Fruit fly (Drosophila melanogaster) whole organism, embryonic: ENCODE data around the gene CG17109.

Experiments used
- Asciz ChIP-seq: fragments of 200-800 bp; sonication (Bioruptor generic); optimal IDR thresholded peaks from 2 replicates; lab custom pipeline; 2017; ENCODE audit warnings: missing biosample characterization, mild to moderate bottlenecking, missing genetic modification characterization, missing genetic modification reagents
- Atf-2 ChIP-seq: fragments of 200-800 bp; sonication (Bioruptor generic); optimal IDR thresholded peaks from 2 replicates; lab custom pipeline; 2016; ENCODE audit warnings: missing biosample characterization, missing genetic modification characterization
- Atf6 ChIP-seq: fragments of 200-800 bp; sonication (Bioruptor generic); IDR thresholded peaks from 2 replicates; pipeline ENCODE4 v1.3.6; 2022; ENCODE audit warnings: missing biosample characterization, missing genetic modification characterization
- CG10979 ChIP-seq: fragments of 200-800 bp; sonication (Bioruptor generic); optimal IDR thresholded peaks from 2 replicates; lab custom pipeline; 2018; ENCODE audit warnings: missing biosample characterization, mild to moderate bottlenecking, missing genetic modification characterization, moderate library complexity
- CG12155 ChIP-seq: fragments of 200-800 bp; sonication (Bioruptor generic); optimal IDR thresholded peaks from 3 replicates; lab custom pipeline; 2016; ENCODE audit warnings: missing biosample characterization, missing genetic modification characterization
- CG12769 ChIP-seq: fragments of 200-800 bp; sonication (Bioruptor generic); optimal IDR thresholded peaks from 2 replicates; lab custom pipeline; 2019; ENCODE audit warnings: missing biosample characterization, mild to moderate bottlenecking, missing genetic modification characterization, moderate library complexity
- CG13287 ChIP-seq: fragments of 200-800 bp; sonication (Bioruptor generic); IDR thresholded peaks from 2 replicates; pipeline ENCODE4 v1.3.6; 2022; ENCODE audit warnings: missing biosample characterization, missing genetic modification characterization; ENCODE audit not compliant: partially characterized antibody
- CG13296 ChIP-seq: fragments of 200-800 bp; sonication (Bioruptor generic); optimal IDR thresholded peaks from 3 replicates; lab custom pipeline; 2018; ENCODE audit warnings: missing biosample characterization, mild to moderate bottlenecking, missing genetic modification characterization
- CG14860 ChIP-seq: fragments of 200-800 bp; sonication (Bioruptor generic); IDR thresholded peaks from 3 replicates; pipeline ENCODE4 v1.3.6; 2022; ENCODE audit warnings: missing biosample characterization, missing genetic modification characterization; ENCODE audit not compliant: partially characterized antibody
- CG15696 ChIP-seq: fragments of 200-800 bp; sonication (Bioruptor generic); optimal IDR thresholded peaks from 2 replicates; lab custom pipeline; 2019; ENCODE audit warnings: missing biosample characterization, mild to moderate bottlenecking, missing genetic modification characterization, moderate library complexity
- CG1603 ChIP-seq: fragments of 200-800 bp; sonication (Bioruptor generic); optimal IDR thresholded peaks from 2 replicates; lab custom pipeline; 2019; ENCODE audit warnings: missing biosample characterization, mild to moderate bottlenecking, missing genetic modification characterization, moderate library complexity
- CG16863 ChIP-seq: fragments of 200-800 bp; sonication (Bioruptor generic); optimal IDR thresholded peaks from 3 replicates; lab custom pipeline; 2016; ENCODE audit warnings: missing biosample characterization, missing genetic modification characterization
- CG17829 ChIP-seq: fragments of 200-800 bp; optimal IDR thresholded peaks from 2 replicates; lab custom pipeline; 2019; ENCODE audit warnings: missing biosample characterization, mild to moderate bottlenecking, missing genetic modification characterization, moderate library complexity
- CG18599 ChIP-seq: fragments of 200-800 bp; sonication (Bioruptor generic); optimal IDR thresholded peaks from 3 replicates; lab custom pipeline; 2017; ENCODE audit warnings: missing biosample characterization, missing genetic modification characterization, mild to moderate bottlenecking, moderate library complexity, missing genetic modification reagents
- CG2678 ChIP-seq: fragments of 200-800 bp; sonication (Bioruptor generic); optimal IDR thresholded peaks from 3 replicates; lab custom pipeline; 2019; ENCODE audit warnings: missing biosample characterization, mild to moderate bottlenecking, missing genetic modification characterization, moderate library complexity
- CG32767 ChIP-seq: fragments of 200-800 bp; sonication (Bioruptor generic); IDR thresholded peaks from 2 replicates; pipeline ENCODE4 v1.3.6; 2022; ENCODE audit warnings: missing biosample characterization, missing genetic modification characterization
- CG3726 ChIP-seq: fragments of 200-800 bp; sonication (Bioruptor generic); IDR thresholded peaks from 3 replicates; pipeline ENCODE4, ENCODE4 v1.3.6; 2022; ENCODE audit warnings: missing biosample characterization, missing genetic modification characterization
- CG3838 ChIP-seq: fragments of 200-800 bp; sonication (Bioruptor generic); optimal IDR thresholded peaks from 3 replicates; lab custom pipeline; 2016; ENCODE audit warnings: missing biosample characterization, missing genetic modification characterization
- CG6689 ChIP-seq: fragments of 200-800 bp; sonication (Bioruptor generic); IDR thresholded peaks from 2 replicates; pipeline ENCODE4 v1.3.6; 2022; ENCODE audit warnings: missing biosample characterization, missing genetic modification characterization
- CG6765 ChIP-seq: fragments of 200-800 bp; sonication (Bioruptor generic); optimal IDR thresholded peaks from 3 replicates; lab custom pipeline; 2017; ENCODE audit warnings: missing biosample characterization, mild to moderate bottlenecking, missing genetic modification characterization
- CG7786 ChIP-seq: fragments of 200-800 bp; sonication (Bioruptor generic); optimal IDR thresholded peaks from 2 replicates; lab custom pipeline; 2016; ENCODE audit warnings: missing biosample characterization, missing genetic modification characterization
- CG8281 ChIP-seq: fragments of 200-800 bp; sonication (Bioruptor generic); optimal IDR thresholded peaks from 2 replicates; lab custom pipeline; 2018; ENCODE audit warnings: missing biosample characterization, mild to moderate bottlenecking, missing genetic modification characterization, moderate library complexity
- CG8359 ChIP-seq: fragments of 200-800 bp; sonication (Bioruptor generic); optimal IDR thresholded peaks from 2 replicates; lab custom pipeline; 2017; ENCODE audit warnings: missing biosample characterization, mild to moderate bottlenecking, missing genetic modification characterization, borderline replicate concordance
- CG9876 ChIP-seq: fragments of 200-800 bp; sonication (Bioruptor generic); optimal IDR thresholded peaks from 2 replicates; lab custom pipeline; 2016; ENCODE audit warnings: missing biosample characterization, missing genetic modification characterization
- Dp ChIP-seq: fragments of 200-800 bp; sonication (Bioruptor generic); optimal IDR thresholded peaks from 2 replicates; lab custom pipeline; 2018; ENCODE audit warnings: missing biosample characterization, mild to moderate bottlenecking, missing genetic modification characterization, moderate library complexity
- Dref ChIP-seq: fragments of 200-800 bp; sonication (Bioruptor generic); IDR thresholded peaks from 2 replicates; pipeline ENCODE4 v1.3.6; 2022; ENCODE audit warnings: missing biosample characterization, missing genetic modification characterization
- Fer3 ChIP-seq: fragments of 200-800 bp; sonication (Bioruptor generic); optimal IDR thresholded peaks from 2 replicates; lab custom pipeline; 2018; ENCODE audit warnings: missing biosample characterization, mild to moderate bottlenecking, missing genetic modification characterization, moderate library complexity
- Gsc ChIP-seq: fragments of 200-800 bp; sonication (Bioruptor generic); IDR thresholded peaks from 2 replicates; pipeline ENCODE4 v1.3.6; 2022; ENCODE audit warnings: missing biosample characterization, missing genetic modification characterization
- HLH4C ChIP-seq: fragments of 200-800 bp; sonication (Bioruptor generic); IDR thresholded peaks from 3 replicates; pipeline ENCODE4 v1.3.6; 2022; ENCODE audit warnings: missing biosample characterization, missing genetic modification characterization; ENCODE audit not compliant: partially characterized antibody
- Jarid2 ChIP-seq: fragments of 200-800 bp; sonication (Bioruptor generic); optimal IDR thresholded peaks from 3 replicates; lab custom pipeline; 2017; ENCODE audit warnings: mild to moderate bottlenecking, missing biosample characterization, missing genetic modification reagents, missing genetic modification characterization
- Mad ChIP-seq: fragments of 200-800 bp; sonication (Bioruptor generic); optimal IDR thresholded peaks from 2 replicates; lab custom pipeline; 2016; ENCODE audit warnings: missing biosample characterization, missing genetic modification characterization
- PHDP ChIP-seq: fragments of 200-800 bp; sonication (Bioruptor generic); optimal IDR thresholded peaks from 3 replicates; lab custom pipeline; 2018; ENCODE audit warnings: missing biosample characterization, mild to moderate bottlenecking, missing genetic modification characterization, moderate library complexity
- Poxn ChIP-seq: fragments of 200-800 bp; sonication (Bioruptor generic); IDR thresholded peaks from 2 replicates; pipeline ENCODE4 v1.3.6; 2022; ENCODE audit warnings: missing biosample characterization, missing genetic modification characterization
- Rfx ChIP-seq: fragments of 200-800 bp; sonication (Bioruptor generic); IDR thresholded peaks from 2 replicates; pipeline ENCODE4 v1.3.6; 2022; ENCODE audit warnings: missing biosample characterization, missing genetic modification characterization
- Sox102F ChIP-seq: fragments of 200-800 bp; sonication (Bioruptor generic); optimal IDR thresholded peaks from 2 replicates; lab custom pipeline; 2018; ENCODE audit warnings: missing biosample characterization, mild to moderate bottlenecking, missing genetic modification characterization, moderate library complexity
- TFAM ChIP-seq: fragments of 200-800 bp; sonication (Bioruptor generic); optimal IDR thresholded peaks from 2 replicates; lab custom pipeline; 2017; ENCODE audit warnings: missing biosample characterization, missing genetic modification characterization, inconsistent platforms
- chinmo ChIP-seq: fragments of 200-800 bp; sonication (Bioruptor generic); IDR thresholded peaks from 4 replicates; pipeline ENCODE4 v1.3.6; 2022; ENCODE audit warnings: missing biosample characterization, missing genetic modification characterization; ENCODE audit not compliant: partially characterized antibody
- corto ChIP-seq: fragments of 200-800 bp; sonication (Bioruptor generic); optimal IDR thresholded peaks from 2 replicates; lab custom pipeline; 2016; ENCODE audit warnings: missing biosample characterization, mild to moderate bottlenecking, missing genetic modification characterization, moderate library complexity
- crc ChIP-seq: fragments of 200-800 bp; sonication (Bioruptor generic); optimal IDR thresholded peaks from 2 replicates; lab custom pipeline; 2016; ENCODE audit warnings: missing biosample characterization, missing genetic modification characterization
- grau ChIP-seq: fragments of 200-800 bp; optimal IDR thresholded peaks from 3 replicates; lab custom pipeline; 2019; ENCODE audit warnings: missing biosample characterization, mild to moderate bottlenecking, missing genetic modification characterization, moderate library complexity
- gsb ChIP-seq: fragments of 200-800 bp; sonication (Bioruptor generic); IDR thresholded peaks from 2 replicates; pipeline ENCODE4 v1.3.6; 2022; ENCODE audit warnings: missing biosample characterization, missing genetic modification characterization
- jing ChIP-seq: fragments of 200-800 bp; sonication (Bioruptor generic); optimal IDR thresholded peaks from 2 replicates; lab custom pipeline; 2018; ENCODE audit warnings: missing biosample characterization, mild to moderate bottlenecking, missing genetic modification characterization
- klu ChIP-seq: fragments of 200-800 bp; sonication (Bioruptor generic); IDR thresholded peaks from 2 replicates; pipeline ENCODE4 v1.3.6; 2022; ENCODE audit warnings: missing biosample characterization, missing genetic modification characterization
- mld ChIP-seq: fragments of 200-800 bp; sonication (Bioruptor generic); IDR thresholded peaks from 3 replicates; pipeline ENCODE4 v1.3.6; 2022; ENCODE audit warnings: missing biosample characterization, missing genetic modification characterization; ENCODE audit not compliant: partially characterized antibody
- odd ChIP-seq: fragments of 200-800 bp; sonication (Bioruptor generic); optimal IDR thresholded peaks from 2 replicates; lab custom pipeline; 2017; ENCODE audit warnings: missing biosample characterization, mild to moderate bottlenecking, missing genetic modification characterization
- pita ChIP-seq: fragments of 200-800 bp; sonication (Bioruptor generic); optimal IDR thresholded peaks from 2 replicates; lab custom pipeline; 2017; ENCODE audit warnings: missing biosample characterization, mild to moderate bottlenecking, missing genetic modification characterization
- sug ChIP-seq: fragments of 200-800 bp; optimal IDR thresholded peaks from 2 replicates; lab custom pipeline; 2019; ENCODE audit warnings: missing biosample characterization, mild to moderate bottlenecking, missing genetic modification characterization, moderate library complexity
- ttk ChIP-seq: fragments of 200-800 bp; sonication (Bioruptor generic); IDR thresholded peaks from 2 replicates; pipeline ENCODE4 v2.1.2; 2022; ENCODE audit warnings: missing biosample characterization, missing genetic modification characterization
- z ChIP-seq: fragments of 200-800 bp; sonication (Bioruptor generic); IDR thresholded peaks from 3 replicates; pipeline ENCODE4 v1.3.6; 2022; ENCODE audit warnings: missing biosample characterization, missing genetic modification characterization

CG17109 gene

DNA sequence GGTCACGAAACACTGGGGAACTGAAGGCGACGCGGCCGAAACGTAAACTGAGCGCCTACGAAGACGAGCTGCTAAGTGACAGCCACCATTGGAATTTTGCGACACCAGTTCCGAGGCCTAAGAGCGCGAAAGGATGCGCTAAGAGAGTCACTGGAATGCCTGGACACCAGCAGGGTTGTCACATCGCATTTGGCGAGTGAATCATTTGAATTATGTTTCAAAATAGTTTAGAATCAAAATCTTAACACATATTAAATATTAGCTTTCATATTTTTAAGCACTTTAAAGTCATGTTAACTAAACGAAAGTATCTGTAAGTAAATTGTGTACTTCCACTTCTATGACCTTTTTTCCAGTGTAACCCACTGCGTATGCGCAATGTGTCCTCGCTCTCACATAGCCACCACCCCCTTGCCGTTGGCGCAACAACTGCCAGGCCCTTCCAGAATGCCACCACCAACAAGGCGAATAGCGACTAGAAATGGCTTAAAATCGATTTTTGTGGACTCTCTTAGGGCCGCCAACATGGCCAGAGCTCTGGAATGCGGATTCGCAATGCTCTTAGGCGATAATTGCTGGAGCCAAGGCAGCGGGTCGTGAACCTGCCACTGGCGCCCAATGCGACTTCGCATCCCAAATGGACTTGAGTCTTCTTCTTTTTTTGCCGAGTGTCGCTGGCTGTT is 17.3 kb downstream of the CG17109 start, which contains the start of gene Cow (continued):
- TF ChIP-seq pita, result no peak
- peak; percentile 32 for TF ChIP-seq CG17829 (tag; lab: Kevin White, UChicago)
- no peak for TF ChIP-seq mld (GFP tag; lab: Robert Waterston, UW)
- TF ChIP-seq Gsc (GFP tag; lab: Robert Waterston, UW), result no peak
- peak; percentile 77 for TF ChIP-seq Rfx (GFP tag; lab: Robert Waterston, UW)
- peak; percentile 81 for TF ChIP-seq CG2678
- no peak for TF ChIP-seq CG8281 (tag; lab: Kevin White, UChicago)
- TF ChIP-seq CG18599 (GFP tag; lab: Kevin White, UChicago), result peak; percentile 93
- TF ChIP-seq Jarid2, result peak; percentile 6
- TF ChIP-seq CG7786, result peak; percentile 38
- peak; percentile 30 for TF ChIP-seq CG10979
- TF ChIP-seq PHDP (tag; lab: Kevin White, UChicago), result peak; percentile 69
- TF ChIP-seq jing (GFP tag; lab: Kevin White, UChicago), result no peak
- no peak for TF ChIP-seq Dp (GFP tag; lab: Kevin White, UChicago)
- no peak for TF ChIP-seq Dref
- no peak for TF ChIP-seq HLH4C (GFP tag; lab: Robert Waterston, UW)
- peak; percentile 32 for TF ChIP-seq CG6765 (GFP tag; lab: Kevin White, UChicago)
- no peak for TF ChIP-seq z (GFP tag; lab: Robert Waterston, UW)
- no peak for TF ChIP-seq CG9876 (GFP tag; lab: Kevin White, UChicago)
- TF ChIP-seq corto (GFP tag; lab: Kevin White, UChicago), result no peak
- peak; percentile 69 for TF ChIP-seq CG1603
- peak; percentile 31 for TF ChIP-seq crc (GFP tag; lab: Kevin White, UChicago)
- TF ChIP-seq Atf6 (GFP tag; lab: Robert Waterston, UW), result peak; percentile 62; the same call in 1 of the 2 replicates
- TF ChIP-seq Sox102F (GFP tag; lab: Kevin White, UChicago), result peak; percentile 67
- 0 out of 3 replicates have a peak, but pooled peaks have one; percentile 50 for TF ChIP-seq CG3726 (GFP tag; lab: Robert Waterston, UW)
- peak; percentile 36 for TF ChIP-seq Atf-2 (GFP tag; lab: Kevin White, UChicago)
- peak; percentile 66 for TF ChIP-seq ttk (GFP tag; lab: Robert Waterston, UW)
- TF ChIP-seq CG3838 (GFP tag; lab: Kevin White, UChicago), result no peak
- TF ChIP-seq CG6689 (GFP tag; lab: Robert Waterston, UW), result no peak
- peak; percentile 90 for TF ChIP-seq CG12769
- no peak for TF ChIP-seq CG8359
- TF ChIP-seq Poxn (GFP tag; lab: Robert Waterston, UW), result no peak
- no peak for TF ChIP-seq chinmo (GFP tag; lab: Robert Waterston, UW)
- TF ChIP-seq sug, result peak; percentile 23
- no peak for TF ChIP-seq TFAM
- TF ChIP-seq gsb (GFP tag; lab: Robert Waterston, UW), result no peak
- peak; percentile 60 for TF ChIP-seq Fer3 (tag; lab: Kevin White, UChicago)
- no peak for TF ChIP-seq klu
- TF ChIP-seq CG13296 (GFP tag; lab: Kevin White, UChicago), result peak; percentile 71
- peak; percentile 57 for TF ChIP-seq CG12155 (GFP tag; lab: Kevin White, UChicago)
- TF ChIP-seq CG14860, result no peak
- TF ChIP-seq odd (GFP tag; lab: Kevin White, UChicago), result no peak
- TF ChIP-seq CG16863, result peak; percentile 41
- TF ChIP-seq CG32767 (GFP tag; lab: Robert Waterston, UW), result peak; percentile 58; the same call in 1 of the 2 replicates
- TF ChIP-seq CG15696 (tag; lab: Kevin White, UChicago), result no peak
- TF ChIP-seq Mad, result peak; percentile 16
- TF ChIP-seq Asciz (GFP tag; lab: Kevin White, UChicago), result peak; percentile 42
- no peak for TF ChIP-seq CG13287
- peak; percentile 75 for TF ChIP-seq grau (tag; lab: Kevin White, UChicago)
